Worm (Caenorhabditis elegans) whole organism, young adult: Measurements from ENCODE around the gene nhr-124.

Experiments
- B0336.3 ChIP-seq: fragments of 200-800 bp; sonication (Bioruptor generic); IDR thresholded peaks from 2 replicates; pipeline ENCODE4 v1.3.6; 2022; ENCODE audit warnings: missing genetic modification characterization, missing compliant biosample characterization
- C17E4.6 ChIP-seq: fragments of 200-800 bp; sonication (Bioruptor generic); IDR thresholded peaks from 2 replicates; pipeline ENCODE4 v1.3.6; 2022; ENCODE audit warnings: missing genetic modification reagents, missing genetic modification characterization, missing compliant biosample characterization
- F33H1.4 ChIP-seq: fragments of 200-800 bp; sonication (Bioruptor generic); IDR thresholded peaks from 2 replicates; pipeline ENCODE4 v1.3.6; 2022; ENCODE audit warnings: missing genetic modification reagents, missing genetic modification characterization, missing compliant biosample characterization
- F57C9.4 ChIP-seq: sonication (generic microtip); optimal IDR thresholded peaks from 2 replicates; lab custom pipeline; 2017; ENCODE audit warnings: mild to moderate bottlenecking, missing genetic modification characterization, missing compliant biosample characterization
- ceh-100 ChIP-seq: fragments of 200-800 bp; sonication (Bioruptor generic); IDR thresholded peaks from 2 replicates; pipeline ENCODE4 v1.3.6; 2022; ENCODE audit warnings: missing genetic modification reagents, missing genetic modification characterization, missing compliant biosample characterization
- nfya-1 ChIP-seq: sonication (generic microtip); optimal IDR thresholded peaks from 2 replicates; lab custom pipeline; 2017; ENCODE audit warnings: antibody characterized with exemption, missing compliant biosample characterization, missing genetic modification characterization, borderline replicate concordance; ENCODE audit not compliant: insufficient read depth
- unc-62 ChIP-seq: fragments of 150-350 bp; optimal IDR thresholded peaks from 2 replicates; lab custom pipeline; 2014; ENCODE audit warnings: missing biosample characterization, missing genetic modification reagents, missing genetic modification characterization

DNA sequence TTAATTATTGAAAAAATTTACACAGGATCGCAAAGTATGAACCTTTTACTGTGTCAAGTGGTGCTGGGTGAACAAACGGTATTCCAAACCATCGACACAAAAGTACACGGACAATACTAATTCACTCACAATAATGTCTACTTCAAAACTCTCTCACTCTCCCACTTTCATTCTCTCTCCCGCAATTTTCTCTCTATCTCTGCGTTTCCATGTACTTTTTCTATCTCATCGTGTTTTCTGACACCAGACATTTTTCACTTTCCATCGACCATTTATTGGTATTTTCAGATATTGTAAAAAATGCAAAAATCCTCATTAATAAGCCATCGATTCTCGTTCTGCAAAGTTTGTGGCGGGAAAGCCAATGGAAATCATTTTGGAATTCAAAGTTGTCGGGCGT, 19.8 kb upstream of the nhr-124 start, which contains the start of gene nhr-156:
- no peak for TF ChIP-seq F57C9.4 (tag; lab: Kevin White, UChicago)
- TF ChIP-seq unc-62 (GFP tag; lab: Kevin White, UChicago) = no peak
- TF ChIP-seq F33H1.4 (GFP tag; lab: Robert Waterston, UW) = no peak
- no peak for TF ChIP-seq C17E4.6 (GFP tag; lab: Robert Waterston, UW)
- TF ChIP-seq nfya-1 (tag; lab: Kevin White, UChicago) = no peak
- TF ChIP-seq ceh-100 (GFP tag; lab: Robert Waterston, UW) = no peak
- no peak for TF ChIP-seq B0336.3
